Worm (Caenorhabditis elegans) whole organism, young adult: ENCODE data around the gene his-73.
A peak's percentile ranks its signal among the peaks of the same experiment; 100 is the strongest.

ENCODE experiments used
- B0019.2 ChIP-seq: fragments of 200-800 bp; sonication (Bioruptor generic); conservative IDR thresholded peaks from 2 replicates; pipeline ENCODE4 v1.3.6; 2022; ENCODE audit warnings: missing genetic modification reagents, missing genetic modification characterization, missing compliant biosample characterization
- C06A6.2 ChIP-seq: fragments of 200-800 bp; sonication (Bioruptor generic); conservative IDR thresholded peaks from 2 replicates; pipeline ENCODE4 v1.3.6; 2022; ENCODE audit warnings: missing genetic modification characterization, missing compliant biosample characterization
- F22D6.2 ChIP-seq: sonication (generic microtip); optimal IDR thresholded peaks from 2 replicates; lab custom pipeline; 2016; ENCODE audit warnings: mild to moderate bottlenecking, missing genetic modification characterization, missing compliant biosample characterization
- F57C9.4 ChIP-seq: sonication (generic microtip); optimal IDR thresholded peaks from 2 replicates; lab custom pipeline; 2017; ENCODE audit warnings: mild to moderate bottlenecking, missing genetic modification characterization, missing compliant biosample characterization
- Y53G8AR.9 ChIP-seq: fragments of 200-800 bp; sonication (Bioruptor generic); conservative IDR thresholded peaks from 2 replicates; pipeline ENCODE4 v1.3.6; 2022; ENCODE audit warnings: missing genetic modification reagents, missing genetic modification characterization, missing compliant biosample characterization
- Y56A3A.18 ChIP-seq: fragments of 200-800 bp; sonication (Bioruptor generic); IDR thresholded peaks from 2 replicates; pipeline ENCODE4 v1.3.6; 2022; ENCODE audit warnings: missing genetic modification reagents, missing genetic modification characterization, missing compliant biosample characterization
- ama-1 ChIP-seq, 3 experiments: fragments of 150-350 bp in 1 of 3; sonication (generic microtip) in 2 of 3; optimal IDR thresholded peaks; 2 replicates each; lab custom pipeline; 2014 to 2018; ENCODE audit warnings: missing biosample characterization in 2 of 3, missing genetic modification characterization in 2 of 3, missing genetic modification reagents in 2 of 3
- aptf-2 ChIP-seq: fragments of 200-800 bp; sonication (Bioruptor generic); conservative IDR thresholded peaks from 2 replicates; pipeline ENCODE4 v1.3.6; 2022; ENCODE audit warnings: missing genetic modification reagents, missing genetic modification characterization, missing compliant biosample characterization
- atf-7 ChIP-seq: sonication (generic microtip); optimal IDR thresholded peaks from 2 replicates; lab custom pipeline; 2017; ENCODE audit warnings: mild to moderate bottlenecking, missing genetic modification characterization, missing compliant biosample characterization
- bed-1 ChIP-seq: fragments of 200-800 bp; sonication (Bioruptor generic); IDR thresholded peaks from 2 replicates; pipeline ENCODE4 v1.3.6; 2022; ENCODE audit warnings: missing genetic modification reagents, missing genetic modification characterization, missing compliant biosample characterization
- cebp-2 ChIP-seq: fragments of 200-800 bp; sonication (Bioruptor generic); IDR thresholded peaks from 2 replicates; pipeline ENCODE4 v1.3.6; 2022; ENCODE audit warnings: missing genetic modification characterization, missing compliant biosample characterization
- ceh-91 ChIP-seq: fragments of 200-800 bp; sonication (Bioruptor generic); IDR thresholded peaks from 2 replicates; pipeline ENCODE4 v1.3.6; 2022; ENCODE audit warnings: missing genetic modification reagents, missing genetic modification characterization, missing compliant biosample characterization
- chd-7 ChIP-seq: sonication (generic microtip); optimal IDR thresholded peaks from 2 replicates; lab custom pipeline; 2016; ENCODE audit warnings: mild to moderate bottlenecking, missing genetic modification characterization, moderate library complexity, missing compliant biosample characterization
- die-1 ChIP-seq: sonication (generic microtip); optimal IDR thresholded peaks from 2 replicates; lab custom pipeline; 2016; ENCODE audit warnings: missing genotype, mild to moderate bottlenecking, missing genetic modification characterization, missing compliant biosample characterization
- egl-18 ChIP-seq: fragments of 200-800 bp; sonication (Bioruptor generic); IDR thresholded peaks from 2 replicates; pipeline ENCODE4 v1.3.6; 2022; ENCODE audit warnings: missing genetic modification reagents, missing genetic modification characterization, missing compliant biosample characterization
- ekl-4 ChIP-seq: fragments of 200-800 bp; sonication (Bioruptor generic); IDR thresholded peaks from 2 replicates; pipeline ENCODE4 v1.3.6; 2022; ENCODE audit warnings: missing genetic modification reagents, missing genetic modification characterization, missing compliant biosample characterization
- fkh-3 ChIP-seq: sonication (generic microtip); optimal IDR thresholded peaks from 2 replicates; lab custom pipeline; 2016; ENCODE audit warnings: mild to moderate bottlenecking, missing genetic modification characterization, missing compliant biosample characterization
- gei-17 ChIP-seq: fragments of 200-800 bp; sonication (Bioruptor generic); optimal IDR thresholded peaks from 2 replicates; lab custom pipeline; 2018; ENCODE audit warnings: mild to moderate bottlenecking, missing genetic modification characterization, missing compliant biosample characterization
- him-1 ChIP-seq: sonication (generic microtip); optimal IDR thresholded peaks from 2 replicates; lab custom pipeline; 2016; ENCODE audit warnings: missing genotype, missing genetic modification reagents, missing genetic modification characterization, missing compliant biosample characterization
- hmg-1.2 ChIP-seq: fragments of 200-800 bp; sonication (Bioruptor generic); IDR thresholded peaks from 2 replicates; pipeline ENCODE4 v1.3.6; 2022; ENCODE audit warnings: missing genetic modification reagents, missing genetic modification characterization, missing compliant biosample characterization
- hmg-20 ChIP-seq: fragments of 200-800 bp; sonication (Bioruptor generic); IDR thresholded peaks from 2 replicates; pipeline ENCODE4 v1.3.6; 2022; ENCODE audit warnings: missing genetic modification reagents, missing genetic modification characterization, missing compliant biosample characterization
- hrde-1 ChIP-seq: sonication (generic microtip); optimal IDR thresholded peaks from 2 replicates; lab custom pipeline; 2016; ENCODE audit warnings: missing genetic modification characterization, mild to moderate bottlenecking, missing compliant biosample characterization, moderate library complexity, missing genotype, missing genetic modification reagents, borderline replicate concordance
- hsf-1 ChIP-seq: fragments of 200-800 bp; sonication (Bioruptor generic); IDR thresholded peaks from 2 replicates; pipeline ENCODE4 v1.3.6; 2022; ENCODE audit warnings: missing genetic modification reagents, missing genetic modification characterization, missing compliant biosample characterization
- let-607 ChIP-seq, 2 experiments: fragments of 200-800 bp in 1 of 2; sonication (Bioruptor generic) in 1 of 2; sonication (generic microtip) in 1 of 2; optimal IDR thresholded peaks; 2 replicates each; lab custom pipeline; 2016 to 2018; ENCODE audit warnings: mild to moderate bottlenecking in 2 of 2, missing compliant biosample characterization in 2 of 2, missing genetic modification characterization in 2 of 2, moderate library complexity in 2 of 2, missing genotype in 1 of 2
- lin-26 ChIP-seq: fragments of 200-800 bp; sonication (Bioruptor generic); IDR thresholded peaks from 2 replicates; pipeline ENCODE4 v1.3.6; 2022; ENCODE audit warnings: missing genetic modification reagents, missing genetic modification characterization, missing compliant biosample characterization
- lin-35 ChIP-seq, 3 experiments: fragments of 150-350 bp in 2 of 3; sonication (generic microtip) in 1 of 3; optimal IDR thresholded peaks; 2 replicates each; lab custom pipeline; 2014 to 2018; ENCODE audit warnings: missing biosample characterization in 3 of 3, missing genetic modification characterization in 3 of 3, missing genetic modification reagents in 3 of 3
- lir-1 ChIP-seq: fragments of 200-800 bp; sonication (Bioruptor generic); conservative IDR thresholded peaks from 2 replicates; pipeline ENCODE4 v1.3.6; 2022; ENCODE audit warnings: missing genetic modification reagents, missing genetic modification characterization, missing compliant biosample characterization
- madf-10 ChIP-seq: sonication (generic microtip); optimal IDR thresholded peaks from 2 replicates; lab custom pipeline; 2016; ENCODE audit warnings: mild to moderate bottlenecking, missing genetic modification characterization, missing compliant biosample characterization
- madf-6 ChIP-seq: fragments of 200-800 bp; sonication (Bioruptor generic); IDR thresholded peaks from 2 replicates; pipeline ENCODE4 v1.3.6; 2022; ENCODE audit warnings: missing genetic modification reagents, missing genetic modification characterization, missing compliant biosample characterization
- mcd-1 ChIP-seq: fragments of 200-800 bp; sonication (Bioruptor generic); IDR thresholded peaks from 2 replicates; pipeline ENCODE4 v1.3.6; 2022; ENCODE audit warnings: missing genetic modification reagents, missing genetic modification characterization, missing compliant biosample characterization
- nfya-2 ChIP-seq: fragments of 200-800 bp; sonication (Bioruptor generic); IDR thresholded peaks from 2 replicates; pipeline ENCODE4 v1.3.6; 2022; ENCODE audit warnings: missing genetic modification reagents, missing genetic modification characterization, missing compliant biosample characterization
- nhr-179 ChIP-seq: sonication (generic microtip); optimal IDR thresholded peaks from 2 replicates; lab custom pipeline; 2016; ENCODE audit warnings: mild to moderate bottlenecking, missing genetic modification characterization, missing compliant biosample characterization
- nhr-90 ChIP-seq: sonication (generic microtip); optimal IDR thresholded peaks from 2 replicates; lab custom pipeline; 2016; ENCODE audit warnings: missing genotype, mild to moderate bottlenecking, missing genetic modification characterization, missing compliant biosample characterization
- rec-8 ChIP-seq, 2 experiments: sonication (generic microtip); optimal IDR thresholded peaks; 2 replicates each; lab custom pipeline; 2016; ENCODE audit warnings: mild to moderate bottlenecking in 2 of 2, missing genetic modification characterization in 2 of 2, missing genetic modification reagents in 2 of 2, missing genotype in 2 of 2, missing biosample characterization in 1 of 2, missing compliant biosample characterization in 1 of 2, moderate library complexity in 1 of 2
- rpc-1 ChIP-seq, 2 experiments: fragments of 150-350 bp in 1 of 2; sonication (generic microtip) in 1 of 2; optimal IDR thresholded peaks; 2 replicates each; lab custom pipeline; 2014 to 2018; ENCODE audit warnings: missing biosample characterization in 1 of 2, missing genetic modification characterization in 1 of 2, missing genetic modification reagents in 1 of 2, missing genotype in 1 of 2
- snpc-1.1 ChIP-seq: sonication (generic microtip); optimal IDR thresholded peaks from 2 replicates; lab custom pipeline; 2017; ENCODE audit warnings: missing genetic modification characterization, mild to moderate bottlenecking, missing compliant biosample characterization, antibody characterized with exemption, moderate library complexity, missing genotype, missing genetic modification reagents; ENCODE audit not compliant: insufficient read depth
- snpc-4 ChIP-seq, 5 experiments: fragments of 150-350 bp in 1 of 5; sonication (generic microtip) in 4 of 5; optimal IDR thresholded peaks; 2 replicates each; lab custom pipeline; 2014 to 2018; ENCODE audit warnings: missing genetic modification characterization in 5 of 5, missing biosample characterization in 3 of 5, antibody characterized with exemption in 2 of 5, mild to moderate bottlenecking in 2 of 5, missing compliant biosample characterization in 2 of 5, missing genotype in 2 of 5, moderate library complexity in 2 of 5, missing genetic modification reagents in 1 of 5
- somi-1 ChIP-seq: fragments of 200-800 bp; sonication (Bioruptor generic); optimal IDR thresholded peaks from 2 replicates; lab custom pipeline; 2018; ENCODE audit warnings: mild to moderate bottlenecking, missing genetic modification characterization, missing compliant biosample characterization
- sptf-2 ChIP-seq: fragments of 200-800 bp; sonication (Bioruptor generic); optimal IDR thresholded peaks from 2 replicates; lab custom pipeline; 2018; ENCODE audit warnings: mild to moderate bottlenecking, missing genetic modification characterization, missing compliant biosample characterization
- tlf-1 ChIP-seq: fragments of 200-800 bp; sonication (Bioruptor generic); optimal IDR thresholded peaks from 2 replicates; lab custom pipeline; 2018; ENCODE audit warnings: mild to moderate bottlenecking, missing genetic modification characterization, missing compliant biosample characterization
- unc-62 ChIP-seq: fragments of 150-350 bp; optimal IDR thresholded peaks from 2 replicates; lab custom pipeline; 2014; ENCODE audit warnings: missing biosample characterization, missing genetic modification reagents, missing genetic modification characterization
- xnd-1 ChIP-seq: sonication (generic microtip); optimal IDR thresholded peaks from 2 replicates; lab custom pipeline; 2016; ENCODE audit warnings: missing genotype, missing genetic modification reagents, missing genetic modification characterization, missing compliant biosample characterization
- zfh-2 ChIP-seq: fragments of 200-800 bp; sonication (Bioruptor generic); conservative IDR thresholded peaks from 2 replicates; pipeline ENCODE4 v1.3.6; 2022; ENCODE audit warnings: missing genetic modification reagents, missing genetic modification characterization, missing compliant biosample characterization
- ztf-18 ChIP-seq: sonication (generic microtip); optimal IDR thresholded peaks from 2 replicates; lab custom pipeline; 2016; ENCODE audit warnings: missing genotype, mild to moderate bottlenecking, missing genetic modification characterization, missing compliant biosample characterization
- ztf-22 ChIP-seq: fragments of 200-800 bp; sonication (Bioruptor generic); optimal IDR thresholded peaks from 2 replicates; lab custom pipeline; 2018; ENCODE audit warnings: mild to moderate bottlenecking, missing genetic modification characterization, moderate library complexity, missing compliant biosample characterization
- ztf-25 ChIP-seq: fragments of 200-800 bp; sonication (Bioruptor generic); IDR thresholded peaks from 2 replicates; pipeline ENCODE4 v1.3.6; 2022; ENCODE audit warnings: missing genetic modification reagents, missing genetic modification characterization, missing compliant biosample characterization

The his-73 gene

DNA sequence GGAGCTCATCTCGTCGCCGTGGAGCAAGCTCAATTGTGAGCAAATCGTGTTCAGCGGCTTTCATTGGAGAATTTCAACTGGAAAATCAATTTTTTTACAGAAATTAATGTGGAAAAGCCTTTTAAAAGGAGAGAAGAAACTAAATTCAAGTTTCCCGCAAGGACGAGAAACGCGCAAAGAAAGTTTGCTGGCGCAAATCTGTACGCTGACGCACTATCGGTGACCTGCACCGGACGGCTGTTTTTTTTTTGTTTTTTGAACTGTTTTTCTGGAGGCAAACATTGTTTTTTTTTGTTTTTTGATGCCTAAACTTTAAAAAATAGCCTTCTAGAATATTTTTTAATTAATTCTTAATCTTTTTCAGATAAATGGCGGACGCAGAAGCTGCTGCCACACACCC, 26.5 kb upstream of the his-73 start, which contains the start of the genes hpr-17 and F32A11.1 (continued):
- TF ChIP-seq Y53G8AR.9: peak; percentile 87
- TF ChIP-seq xnd-1 (tag; lab: Kevin White, UChicago): peak; percentile 39
- TF ChIP-seq fkh-3 (tag; lab: Kevin White, UChicago): no peak
- peak; percentile 96 for TF ChIP-seq ztf-18 (tag; lab: Kevin White, UChicago)
- TF ChIP-seq bed-1 (GFP tag; lab: Robert Waterston, UW): no peak
- TF ChIP-seq ztf-25: no peak
- no peak for TF ChIP-seq somi-1
- peak; percentile 51 to 97 (median 61) for TF ChIP-seq lin-35 (GFP tag; optimal IDR thresholded peaks at IDR 0.05; lab: Kevin White, UChicago)
- peak; percentile 64; the same call in 1 of the 2 replicates for TF ChIP-seq ekl-4
- TF ChIP-seq Y56A3A.18 (GFP tag; lab: Robert Waterston, UW): no peak
- peak; percentile 77 for TF ChIP-seq madf-6 (GFP tag; lab: Robert Waterston, UW)
- peak; percentile 93 for TF ChIP-seq mcd-1 (GFP tag; lab: Robert Waterston, UW)
- TF ChIP-seq zfh-2 (GFP tag; lab: Robert Waterston, UW): peak; percentile 35; the same call in 1 of the 2 replicates
- peak; percentile 12 for TF ChIP-seq tlf-1 (GFP tag; lab: Kevin White, UChicago)
- TF ChIP-seq cebp-2: no peak
- 0 out of 2 replicates have a peak, but pooled peaks have one; percentile 34 for TF ChIP-seq B0019.2 (GFP tag; lab: Robert Waterston, UW)
- no peak for TF ChIP-seq let-607 (tag; optimal IDR thresholded peaks at IDR 0.05; lab: Kevin White, UChicago)
- no peak for TF ChIP-seq snpc-1.1
- TF ChIP-seq nfya-2 (GFP tag; lab: Robert Waterston, UW): no peak
- TF ChIP-seq nhr-179: no peak
- no peak for TF ChIP-seq nhr-90 (tag; lab: Kevin White, UChicago)
- TF ChIP-seq F22D6.2 (tag; lab: Kevin White, UChicago): peak; percentile 35
- 0 out of 2 replicates have a peak, but pooled peaks have one; percentile 42 for TF ChIP-seq hmg-20 (GFP tag; lab: Robert Waterston, UW)
- no peak for TF ChIP-seq ceh-91 (GFP tag; lab: Robert Waterston, UW)
- TF ChIP-seq lin-26 (GFP tag; lab: Robert Waterston, UW): no peak
- no peak for TF ChIP-seq ztf-22 (GFP tag; lab: Kevin White, UChicago)
- peak; percentile 2 for TF ChIP-seq gei-17
- no peak for TF ChIP-seq him-1
- no peak for TF ChIP-seq egl-18 (GFP tag; lab: Robert Waterston, UW)
- TF ChIP-seq rpc-1 (optimal IDR thresholded peaks at IDR 0.05; lab: Kevin White, UChicago): no peak
- no peak for TF ChIP-seq rpc-1 (tag; optimal IDR thresholded peaks at IDR 0.05; lab: Kevin White, UChicago)
- TF ChIP-seq lir-1 (GFP tag; lab: Robert Waterston, UW): peak; percentile 31; the same call in 1 of the 2 replicates
- TF ChIP-seq unc-62 (GFP tag; lab: Kevin White, UChicago): no peak
- TF ChIP-seq atf-7 (tag; lab: Kevin White, UChicago): peak; percentile 7
- TF ChIP-seq ama-1 (optimal IDR thresholded peaks at IDR 0.05; lab: Kevin White, UChicago): no peak
- no peak for TF ChIP-seq ama-1 (GFP tag; optimal IDR thresholded peaks at IDR 0.05; lab: Kevin White, UChicago)
- TF ChIP-seq hmg-1.2 (GFP tag; lab: Robert Waterston, UW): peak; percentile 57
- no peak for TF ChIP-seq chd-7 (tag; lab: Kevin White, UChicago)
- no peak for TF ChIP-seq sptf-2 (GFP tag; lab: Kevin White, UChicago)
- TF ChIP-seq snpc-4 (GFP tag; optimal IDR thresholded peaks at IDR 0.05; lab: Kevin White, UChicago): peak; percentile 40
- peak; percentile 47 to 78 (median 62) for TF ChIP-seq snpc-4 (tag; optimal IDR thresholded peaks at IDR 0.05; lab: Kevin White, UChicago)
- TF ChIP-seq F57C9.4 (tag; lab: Kevin White, UChicago): no peak
- 0 out of 2 replicates have a peak, but pooled peaks have one; percentile 40 for TF ChIP-seq hsf-1 (GFP tag; lab: Robert Waterston, UW)
- no peak for TF ChIP-seq aptf-2 (GFP tag; lab: Robert Waterston, UW)
- TF ChIP-seq C06A6.2 (GFP tag; lab: Robert Waterston, UW): peak; percentile 36; the same call in 1 of the 2 replicates
- TF ChIP-seq die-1 (tag; lab: Kevin White, UChicago): no peak
- TF ChIP-seq rec-8 (tag; optimal IDR thresholded peaks at IDR 0.05; lab: Kevin White, UChicago): no peak
- no peak for TF ChIP-seq madf-10 (tag; lab: Kevin White, UChicago)
- TF ChIP-seq hrde-1 (tag; lab: Kevin White, UChicago): no peak
